Worm (Caenorhabditis elegans) whole organism, L3 larva: ENCODE measurements around the gene F13H8.5.
A peak's percentile ranks its signal among the peaks of the same experiment; 100 is the strongest.

Experiments
- aly-2 ChIP-seq: fragments of 150-350 bp; optimal IDR thresholded peaks from 2 replicates; lab custom pipeline; 2014; ENCODE audit warnings: missing biosample characterization, missing genetic modification characterization
- ceh-16 ChIP-seq: sonication (generic microtip); optimal IDR thresholded peaks from 2 replicates; lab custom pipeline; 2017; ENCODE audit warnings: missing biosample characterization, missing genetic modification characterization
- ceh-28 ChIP-seq: fragments of 150-350 bp; optimal IDR thresholded peaks from 2 replicates; lab custom pipeline; 2014; ENCODE audit warnings: missing biosample characterization, missing genetic modification reagents, missing genetic modification characterization
- egl-27 ChIP-seq: sonication (generic microtip); optimal IDR thresholded peaks from 4 replicates; lab custom pipeline; 2017; ENCODE audit warnings: missing biosample characterization, missing genetic modification reagents, missing genetic modification characterization
- elt-1 ChIP-seq: fragments of 150-350 bp; optimal IDR thresholded peaks from 2 replicates; lab custom pipeline; 2014; ENCODE audit warnings: missing biosample characterization, missing genetic modification characterization
- elt-2 ChIP-seq: sonication (generic microtip); optimal IDR thresholded peaks from 2 replicates; lab custom pipeline; 2016; ENCODE audit warnings: missing genetic modification reagents, mild to moderate bottlenecking, missing genetic modification characterization, missing compliant biosample characterization
- elt-3 ChIP-seq, 3 experiments: fragments of 150-350 bp in 1 of 3; sonication (generic microtip) in 2 of 3; optimal IDR thresholded peaks; 2 replicates in 2 of 3; 4 replicates in 1 of 3; lab custom pipeline; 2014 to 2017; ENCODE audit warnings: missing biosample characterization in 3 of 3, missing genetic modification characterization in 3 of 3
- eor-1 ChIP-seq, 2 experiments: fragments of 150-350 bp; optimal IDR thresholded peaks; 2 replicates each; lab custom pipeline; 2014 to 2018; ENCODE audit warnings: missing biosample characterization in 2 of 2, missing genetic modification characterization in 2 of 2
- fkh-10 ChIP-seq: sonication (generic microtip); optimal IDR thresholded peaks from 2 replicates; lab custom pipeline; 2017; ENCODE audit warnings: missing biosample characterization, missing genetic modification reagents, missing genetic modification characterization
- fkh-2 ChIP-seq: fragments of 150-350 bp; optimal IDR thresholded peaks from 2 replicates; lab custom pipeline; 2014; ENCODE audit warnings: missing biosample characterization, missing genetic modification reagents, missing genetic modification characterization
- jun-1 ChIP-seq: fragments of 150-350 bp; optimal IDR thresholded peaks from 2 replicates; lab custom pipeline; 2014; ENCODE audit warnings: missing biosample characterization, missing genetic modification reagents, missing genetic modification characterization
- lin-39 ChIP-seq: fragments of 150-350 bp; optimal IDR thresholded peaks from 2 replicates; lab custom pipeline; 2018; ENCODE audit warnings: missing biosample characterization, missing genetic modification reagents, missing genetic modification characterization
- mdl-1 ChIP-seq: fragments of 150-350 bp; optimal IDR thresholded peaks from 2 replicates; lab custom pipeline; 2014; ENCODE audit warnings: missing biosample characterization, missing genetic modification characterization
- mml-1 ChIP-seq: fragments of 150-350 bp; sonication (generic microtip); optimal IDR thresholded peaks from 3 replicates; lab custom pipeline; 2014; ENCODE audit warnings: missing biosample characterization, missing genetic modification characterization
- nfya-1 ChIP-seq: sonication (generic microtip); optimal IDR thresholded peaks from 2 replicates; lab custom pipeline; 2017; ENCODE audit warnings: missing genetic modification characterization, mild to moderate bottlenecking, missing compliant biosample characterization, antibody characterized with exemption, moderate library complexity; ENCODE audit not compliant: insufficient read depth
- nhr-12 ChIP-seq: fragments of 150-350 bp; optimal IDR thresholded peaks from 2 replicates; lab custom pipeline; 2014; ENCODE audit warnings: missing biosample characterization, missing genetic modification characterization
- nhr-23 ChIP-seq: fragments of 150-350 bp; optimal IDR thresholded peaks from 2 replicates; lab custom pipeline; 2014; ENCODE audit warnings: missing biosample characterization, missing genetic modification reagents, missing genetic modification characterization
- nhr-237 ChIP-seq: fragments of 150-350 bp; optimal IDR thresholded peaks from 2 replicates; lab custom pipeline; 2014; ENCODE audit warnings: missing biosample characterization, missing genetic modification characterization
- nhr-25 ChIP-seq: sonication (generic microtip); optimal IDR thresholded peaks from 2 replicates; lab custom pipeline; 2017; ENCODE audit warnings: missing biosample characterization, missing genetic modification characterization
- nhr-28 ChIP-seq: fragments of 150-350 bp; optimal IDR thresholded peaks from 2 replicates; lab custom pipeline; 2014; ENCODE audit warnings: missing biosample characterization, missing genetic modification characterization
- nhr-67 ChIP-seq: fragments of 150-350 bp; optimal IDR thresholded peaks from 2 replicates; lab custom pipeline; 2014; ENCODE audit warnings: missing biosample characterization, missing genetic modification characterization
- nhr-76 ChIP-seq: fragments of 150-350 bp; sonication (generic microtip); optimal IDR thresholded peaks from 5 replicates; lab custom pipeline; 2014; ENCODE audit warnings: missing biosample characterization, missing genetic modification characterization
- nhr-77 ChIP-seq: fragments of 150-350 bp; optimal IDR thresholded peaks from 2 replicates; lab custom pipeline; 2014; ENCODE audit warnings: missing biosample characterization, missing genetic modification characterization
- pha-4 ChIP-seq: fragments of 150-350 bp; optimal IDR thresholded peaks from 2 replicates; lab custom pipeline; 2014; ENCODE audit warnings: missing biosample characterization, missing genetic modification reagents, missing genetic modification characterization
- pqm-1 ChIP-seq: fragments of 150-350 bp; optimal IDR thresholded peaks from 2 replicates; lab custom pipeline; 2017; ENCODE audit warnings: missing biosample characterization, missing genetic modification characterization, inconsistent platforms
- sea-2 ChIP-seq: fragments of 150-350 bp; sonication (generic microtip); optimal IDR thresholded peaks from 4 replicates; lab custom pipeline; 2014; ENCODE audit warnings: missing biosample characterization, missing genetic modification reagents, missing genetic modification characterization
- skn-1 ChIP-seq: fragments of 150-350 bp; optimal IDR thresholded peaks from 2 replicates; lab custom pipeline; 2014; ENCODE audit warnings: missing biosample characterization, missing genetic modification characterization
- snpc-4 ChIP-seq: fragments of 150-350 bp; optimal IDR thresholded peaks from 2 replicates; lab custom pipeline; 2014; ENCODE audit warnings: missing biosample characterization, missing genetic modification characterization
- unc-62 ChIP-seq: fragments of 150-350 bp; sonication (generic microtip); optimal IDR thresholded peaks from 4 replicates; lab custom pipeline; 2014; ENCODE audit warnings: missing biosample characterization, missing genetic modification reagents, missing genetic modification characterization
- ztf-4 ChIP-seq: fragments of 150-350 bp; optimal IDR thresholded peaks from 2 replicates; lab custom pipeline; 2014; ENCODE audit warnings: missing biosample characterization, missing genetic modification characterization

F13H8.5 gene

DNA sequence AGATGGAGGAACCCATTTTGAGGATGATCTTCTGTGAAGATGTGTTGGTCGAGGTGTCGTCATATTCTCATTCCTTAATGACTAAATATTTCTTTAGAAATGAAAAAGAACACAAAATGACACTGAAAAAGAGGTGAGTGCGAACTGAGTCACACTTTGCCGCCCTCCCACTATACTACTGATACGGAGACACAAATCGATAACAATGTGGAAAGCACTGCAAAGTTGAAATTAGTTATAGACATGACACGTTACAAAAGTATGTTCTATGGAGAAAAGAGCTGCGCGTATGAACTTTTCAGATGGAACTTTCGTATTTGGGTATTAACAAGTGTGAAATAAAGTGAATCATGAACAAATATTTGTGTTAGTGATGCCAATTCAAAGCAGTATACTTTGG is 11.8 kb downstream of the F13H8.5 start, which contains the start of gene tat-4:
tat-4 (minus strand) TSS at position 117 of the 400 bp plus-strand sequence.
- peak; percentile 49 for TF ChIP-seq elt-2 (tag; lab: Kevin White, UChicago)
- TF ChIP-seq pqm-1 (tag; lab: Kevin White, UChicago), result peak; percentile 69
- no peak for TF ChIP-seq elt-3 (tag; optimal IDR thresholded peaks at IDR 0.05; lab: Kevin White, UChicago)
- TF ChIP-seq, all 47 proteins: peak for 2

DNA sequence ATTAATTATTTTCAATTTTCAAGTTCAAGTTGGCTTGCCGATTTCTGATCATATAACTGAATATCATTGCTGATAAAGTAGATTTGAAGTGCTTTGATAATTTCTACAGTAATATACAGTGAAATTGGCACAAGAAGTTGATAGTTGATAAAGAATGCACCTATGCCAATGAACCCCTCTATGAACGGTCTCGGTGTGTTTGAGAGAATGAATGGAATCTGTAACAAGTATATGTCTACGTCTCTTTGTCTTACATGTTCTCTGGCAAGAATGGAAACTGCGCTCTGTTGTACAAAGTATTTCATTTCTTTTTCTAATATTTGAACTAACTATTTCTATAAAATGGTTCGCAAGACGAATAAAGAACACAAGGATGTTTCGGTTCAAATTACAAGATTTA is 14.2 kb downstream of the F13H8.5 start, which contains the start of gene T24H7.8:
T24H7.8 (plus strand) TSS at position 301 of the 400 bp plus-strand sequence.
- TF ChIP-seq elt-2 (tag; lab: Kevin White, UChicago) (no peak), jun-1 (tag; lab: Kevin White, UChicago) (no peak), unc-62 (no peak), ztf-4 (tag; lab: Kevin White, UChicago) (no peak), nhr-12 (tag; lab: Kevin White, UChicago) (no peak), mdl-1 (tag; lab: Kevin White, UChicago) (no peak), lin-39 (tag; lab: Kevin White, UChicago) (no peak), nhr-77 (no peak), nfya-1 (tag; lab: Kevin White, UChicago) (no peak), fkh-10 (GFP tag; lab: Kevin White, UChicago) (no peak), snpc-4 (no peak), pqm-1 (tag; lab: Kevin White, UChicago) (no peak), nhr-28 (no peak)

DNA sequence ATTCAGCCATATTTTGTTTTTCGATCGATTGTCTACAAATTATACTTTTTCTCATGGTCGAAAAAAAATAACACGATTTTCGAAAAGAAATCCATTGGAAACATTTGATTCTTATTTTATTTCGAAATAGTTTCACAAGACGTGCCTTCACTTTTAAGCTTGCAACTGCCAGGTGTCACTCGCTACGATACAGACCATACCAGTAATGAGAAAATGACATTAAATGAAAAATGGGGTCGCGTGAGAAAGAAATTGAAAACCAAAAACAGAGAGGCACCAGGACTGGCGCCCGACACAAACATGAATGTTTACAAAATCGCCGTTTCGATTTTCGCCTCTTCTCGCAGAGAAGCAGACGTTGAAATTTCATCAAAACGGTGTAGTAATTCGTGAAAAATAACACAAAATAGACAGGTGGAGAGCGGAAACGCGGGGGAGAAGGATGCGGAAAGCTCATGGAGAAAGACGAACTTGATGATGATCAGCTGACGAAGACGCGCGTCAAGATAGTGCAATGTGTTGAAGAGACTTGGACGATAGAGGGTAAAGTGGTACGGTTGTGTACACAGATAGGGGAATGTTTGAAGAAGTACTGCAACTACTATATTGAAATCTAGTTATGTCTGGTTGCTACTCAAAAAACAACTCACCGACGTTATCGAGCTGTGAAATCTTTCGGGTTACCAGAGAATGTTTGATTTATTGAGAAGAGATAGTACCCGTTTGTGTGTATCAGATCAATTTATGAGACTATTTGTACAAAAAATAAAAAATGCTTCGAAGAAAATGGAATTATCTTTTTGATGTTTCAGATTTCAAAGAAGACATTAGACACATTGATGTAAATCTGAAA is 19.6 kb downstream of the F13H8.5 start:
- TF ChIP-seq pha-4 (tag; lab: Kevin White, UChicago), result peak; percentile 87
- no peak for TF ChIP-seq lin-39 (tag; lab: Kevin White, UChicago)
- no peak for TF ChIP-seq unc-62
- TF ChIP-seq nhr-76 (tag; lab: Kevin White, UChicago), result no peak
- TF ChIP-seq ceh-16 (tag; lab: Kevin White, UChicago), result no peak
- TF ChIP-seq elt-1, result peak; percentile 81
- no peak for TF ChIP-seq mml-1 (tag; lab: Kevin White, UChicago)
- no peak for TF ChIP-seq aly-2 (tag; lab: Kevin White, UChicago)
- no peak for TF ChIP-seq jun-1 (tag; lab: Kevin White, UChicago)
- no peak for TF ChIP-seq nhr-28
- TF ChIP-seq eor-1 (tag; optimal IDR thresholded peaks at IDR 0.05; lab: Kevin White, UChicago), result no peak
- TF ChIP-seq nhr-25 (tag; lab: Kevin White, UChicago), result no peak
- TF ChIP-seq elt-3 (tag; optimal IDR thresholded peaks at IDR 0.05; lab: Kevin White, UChicago), result no peak
- no peak for TF ChIP-seq elt-2 (tag; lab: Kevin White, UChicago)
- TF ChIP-seq egl-27, result no peak

DNA sequence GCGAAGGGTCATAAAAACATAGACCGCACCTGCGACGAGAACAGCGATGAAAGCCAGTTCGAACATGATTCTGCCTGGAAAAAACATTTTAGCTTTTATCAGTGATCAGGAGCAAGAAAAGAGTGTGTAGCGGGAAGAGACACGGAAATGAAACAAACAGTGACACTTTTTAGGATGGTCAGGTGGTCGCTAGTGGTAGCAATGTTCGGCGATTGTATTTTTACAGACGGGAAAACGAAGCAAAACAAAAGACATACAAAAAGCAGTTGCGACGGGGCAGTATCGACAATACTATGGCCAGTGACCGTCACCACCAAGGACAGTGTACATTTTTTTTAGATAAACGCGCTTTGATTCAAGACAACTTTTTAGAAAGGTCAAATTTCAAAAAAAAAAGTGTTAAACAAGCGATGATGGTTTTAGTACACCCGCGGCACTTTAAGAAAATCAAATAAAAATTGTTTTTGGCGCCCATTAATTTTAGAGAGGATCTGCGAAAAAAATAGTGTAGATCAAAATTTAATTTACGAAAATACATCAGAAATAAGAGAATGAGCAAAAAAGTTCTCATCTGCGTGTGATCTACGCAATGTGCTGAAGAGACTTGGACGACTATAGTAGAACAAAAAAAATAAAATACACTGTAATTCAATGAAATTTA is 20.4 kb downstream of the F13H8.5 start, which contains the start of gene T24H7.9:
T24H7.9 (minus strand) TSS at position 74 of the 661 bp plus-strand sequence.
- TF ChIP-seq nhr-23 (tag; lab: Kevin White, UChicago), result no peak
- TF ChIP-seq nhr-25 (tag; lab: Kevin White, UChicago), result peak; percentile 30
- peak; percentile 68 for TF ChIP-seq pha-4 (tag; lab: Kevin White, UChicago)
- TF ChIP-seq unc-62, result no peak
- TF ChIP-seq ceh-28 (tag; lab: Kevin White, UChicago), result no peak
- no peak for TF ChIP-seq nfya-1 (tag; lab: Kevin White, UChicago)
- TF ChIP-seq elt-2 (tag; lab: Kevin White, UChicago), result peak; percentile 47

DNA sequence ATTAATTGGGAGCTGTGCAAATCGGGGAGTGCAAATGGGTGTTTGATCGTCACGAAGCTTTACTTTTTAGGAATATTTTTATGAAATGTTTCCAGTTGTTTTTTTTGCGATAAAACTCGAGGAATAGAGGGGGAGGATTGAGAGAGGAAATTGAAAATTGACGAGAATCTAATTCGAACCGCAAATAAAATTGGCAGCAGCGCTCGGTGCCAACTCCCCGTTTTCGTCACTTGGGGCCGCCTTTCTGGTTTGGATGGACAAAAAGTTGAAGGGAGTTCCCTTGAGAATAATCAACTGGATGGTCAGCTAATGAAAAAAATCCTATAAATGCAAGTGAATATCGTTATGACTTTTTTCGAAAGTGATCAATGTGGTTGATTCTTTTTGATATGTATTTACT is 25.8 kb downstream of the F13H8.5 start:
- TF ChIP-seq ceh-16 (tag; lab: Kevin White, UChicago), result no peak
- TF ChIP-seq nfya-1 (tag; lab: Kevin White, UChicago), result no peak
- TF ChIP-seq nhr-237 (tag; lab: Kevin White, UChicago), result no peak
- TF ChIP-seq fkh-2, result no peak
- TF ChIP-seq unc-62, result no peak
- no peak for TF ChIP-seq sea-2 (GFP tag; lab: Kevin White, UChicago)
- TF ChIP-seq skn-1 (tag; lab: Kevin White, UChicago), result no peak
- TF ChIP-seq eor-1 (tag; optimal IDR thresholded peaks at IDR 0.05; lab: Kevin White, UChicago), result no peak
- TF ChIP-seq mml-1 (tag; lab: Kevin White, UChicago), result no peak
- no peak for TF ChIP-seq nhr-67 (tag; lab: Kevin White, UChicago)
- no peak for TF ChIP-seq elt-3 (tag; optimal IDR thresholded peaks at IDR 0.05; lab: Kevin White, UChicago)
- TF ChIP-seq fkh-10 (GFP tag; lab: Kevin White, UChicago), result no peak
